Worm (Caenorhabditis elegans) whole organism, young adult: ENCODE data around the gene fipr-3.
"Not testable (repeated sequence)": the region's sequence is repeated elsewhere in the genome, so short reads cannot be mapped to it uniquely, and the experiment has no call there.

Experiments used
- B0261.1 ChIP-seq: sonication (generic microtip); optimal IDR thresholded peaks from 2 replicates; lab custom pipeline; 2016; ENCODE audit warnings: mild to moderate bottlenecking, missing genetic modification characterization, moderate library complexity, missing compliant biosample characterization
- C06A6.2 ChIP-seq: fragments of 200-800 bp; sonication (Bioruptor generic); conservative IDR thresholded peaks from 2 replicates; pipeline ENCODE4 v1.3.6; 2022; ENCODE audit warnings: missing genetic modification characterization, missing compliant biosample characterization
- D2030.7 ChIP-seq: fragments of 200-800 bp; sonication (Bioruptor generic); IDR thresholded peaks from 2 replicates; pipeline ENCODE4 v1.3.6; 2022; ENCODE audit warnings: missing genetic modification reagents, missing genetic modification characterization, missing compliant biosample characterization
- K11D2.4 ChIP-seq: fragments of 200-800 bp; sonication (Bioruptor generic); IDR thresholded peaks from 2 replicates; pipeline ENCODE4 v1.3.6; 2022; ENCODE audit warnings: missing genetic modification reagents, missing genetic modification characterization, missing compliant biosample characterization
- T07F8.4 ChIP-seq: sonication (generic microtip); optimal IDR thresholded peaks from 2 replicates; lab custom pipeline; 2016; ENCODE audit warnings: mild to moderate bottlenecking, missing genetic modification characterization, moderate library complexity, missing compliant biosample characterization
- Y53F4B.3 ChIP-seq: fragments of 200-800 bp; sonication (Bioruptor generic); IDR thresholded peaks from 2 replicates; pipeline ENCODE4 v1.3.6; 2022; ENCODE audit warnings: missing genetic modification reagents, missing genetic modification characterization, missing compliant biosample characterization
- Y56A3A.18 ChIP-seq: fragments of 200-800 bp; sonication (Bioruptor generic); IDR thresholded peaks from 2 replicates; pipeline ENCODE4 v1.3.6; 2022; ENCODE audit warnings: missing genetic modification reagents, missing genetic modification characterization, missing compliant biosample characterization
- ZK185.1 ChIP-seq: sonication (generic microtip); optimal IDR thresholded peaks from 2 replicates; lab custom pipeline; 2016; ENCODE audit warnings: mild to moderate bottlenecking, missing genetic modification characterization, missing compliant biosample characterization; ENCODE audit not compliant: poor library complexity, severe bottlenecking
- aptf-3 ChIP-seq: fragments of 200-800 bp; sonication (Bioruptor generic); IDR thresholded peaks from 2 replicates; pipeline ENCODE4 v1.3.6; 2022; ENCODE audit warnings: missing genetic modification characterization, missing compliant biosample characterization
- atf-7 ChIP-seq: sonication (generic microtip); optimal IDR thresholded peaks from 2 replicates; lab custom pipeline; 2017; ENCODE audit warnings: mild to moderate bottlenecking, missing genetic modification characterization, missing compliant biosample characterization
- athp-1 ChIP-seq: sonication (generic microtip); optimal IDR thresholded peaks from 2 replicates; lab custom pipeline; 2017; ENCODE audit warnings: mild to moderate bottlenecking, missing genetic modification characterization, missing compliant biosample characterization
- cebp-1 ChIP-seq, 2 experiments: fragments of 200-800 bp in 1 of 2; sonication (Bioruptor generic) in 1 of 2; sonication (generic microtip) in 1 of 2; IDR thresholded peaks in 1 of 2; optimal IDR thresholded peaks in 1 of 2; 2 replicates each; pipeline versions ENCODE4 v1.3.6 to Lab custom; 2017 to 2022; ENCODE audit warnings: missing compliant biosample characterization in 2 of 2, missing genetic modification characterization in 2 of 2, mild to moderate bottlenecking in 1 of 2, missing genetic modification reagents in 1 of 2, moderate library complexity in 1 of 2
- ceh-40 ChIP-seq: fragments of 200-800 bp; sonication (Bioruptor generic); IDR thresholded peaks from 2 replicates; pipeline ENCODE4 v1.3.6; 2022; ENCODE audit warnings: missing genetic modification characterization, missing compliant biosample characterization
- ceh-58 ChIP-seq: fragments of 200-800 bp; sonication (Bioruptor generic); IDR thresholded peaks from 2 replicates; pipeline ENCODE4 v1.3.6; 2022; ENCODE audit warnings: missing genetic modification characterization, missing compliant biosample characterization
- chd-7 ChIP-seq: sonication (generic microtip); optimal IDR thresholded peaks from 2 replicates; lab custom pipeline; 2016; ENCODE audit warnings: mild to moderate bottlenecking, missing genetic modification characterization, moderate library complexity, missing compliant biosample characterization
- die-1 ChIP-seq: sonication (generic microtip); optimal IDR thresholded peaks from 2 replicates; lab custom pipeline; 2016; ENCODE audit warnings: missing genotype, mild to moderate bottlenecking, missing genetic modification characterization, missing compliant biosample characterization
- dpl-1 ChIP-seq: fragments of 150-350 bp; optimal IDR thresholded peaks from 2 replicates; lab custom pipeline; 2014; ENCODE audit warnings: missing biosample characterization, missing genetic modification reagents, missing genetic modification characterization
- egl-18 ChIP-seq: fragments of 200-800 bp; sonication (Bioruptor generic); IDR thresholded peaks from 2 replicates; pipeline ENCODE4 v1.3.6; 2022; ENCODE audit warnings: missing genetic modification reagents, missing genetic modification characterization, missing compliant biosample characterization
- egrh-3 ChIP-seq: fragments of 200-800 bp; sonication (Bioruptor generic); IDR thresholded peaks from 2 replicates; pipeline ENCODE4 v1.3.6; 2022; ENCODE audit warnings: missing genetic modification reagents, missing genetic modification characterization, missing compliant biosample characterization
- him-1 ChIP-seq: sonication (generic microtip); optimal IDR thresholded peaks from 2 replicates; lab custom pipeline; 2016; ENCODE audit warnings: missing genotype, missing genetic modification reagents, missing genetic modification characterization, missing compliant biosample characterization
- hmg-1.2 ChIP-seq: fragments of 200-800 bp; sonication (Bioruptor generic); IDR thresholded peaks from 2 replicates; pipeline ENCODE4 v1.3.6; 2022; ENCODE audit warnings: missing genetic modification reagents, missing genetic modification characterization, missing compliant biosample characterization
- let-526 ChIP-seq: fragments of 200-800 bp; sonication (Bioruptor generic); IDR thresholded peaks from 2 replicates; pipeline ENCODE4 v1.3.6; 2022; ENCODE audit warnings: missing genetic modification reagents, missing genetic modification characterization, missing compliant biosample characterization
- let-607 ChIP-seq, 2 experiments: fragments of 200-800 bp in 1 of 2; sonication (Bioruptor generic) in 1 of 2; sonication (generic microtip) in 1 of 2; optimal IDR thresholded peaks; 2 replicates each; lab custom pipeline; 2016 to 2018; ENCODE audit warnings: mild to moderate bottlenecking in 2 of 2, missing compliant biosample characterization in 2 of 2, missing genetic modification characterization in 2 of 2, moderate library complexity in 2 of 2, missing genotype in 1 of 2
- lin-26 ChIP-seq: fragments of 200-800 bp; sonication (Bioruptor generic); IDR thresholded peaks from 2 replicates; pipeline ENCODE4 v1.3.6; 2022; ENCODE audit warnings: missing genetic modification reagents, missing genetic modification characterization, missing compliant biosample characterization
- lin-35 ChIP-seq, 3 experiments: fragments of 150-350 bp in 2 of 3; sonication (generic microtip) in 1 of 3; optimal IDR thresholded peaks; 2 replicates each; lab custom pipeline; 2014 to 2018; ENCODE audit warnings: missing biosample characterization in 3 of 3, missing genetic modification characterization in 3 of 3, missing genetic modification reagents in 3 of 3
- lin-40 ChIP-seq: sonication (generic microtip); optimal IDR thresholded peaks from 2 replicates; lab custom pipeline; 2016; ENCODE audit warnings: missing genetic modification characterization, mild to moderate bottlenecking, missing compliant biosample characterization, missing genotype, missing genetic modification reagents
- lin-54 ChIP-seq: fragments of 200-800 bp; sonication (Bioruptor generic); optimal IDR thresholded peaks from 2 replicates; lab custom pipeline; 2018; ENCODE audit warnings: mild to moderate bottlenecking, missing genetic modification characterization, missing compliant biosample characterization
- lsy-27 ChIP-seq: sonication (generic microtip); optimal IDR thresholded peaks from 2 replicates; lab custom pipeline; 2017; ENCODE audit warnings: missing genetic modification characterization, mild to moderate bottlenecking, missing compliant biosample characterization, antibody characterized with exemption, missing genotype, borderline replicate concordance; ENCODE audit not compliant: insufficient read depth
- madf-3 ChIP-seq: fragments of 200-800 bp; sonication (Bioruptor generic); IDR thresholded peaks from 2 replicates; pipeline ENCODE4 v1.3.6; 2022; ENCODE audit warnings: missing genetic modification reagents, missing genetic modification characterization, missing compliant biosample characterization
- nhr-80 ChIP-seq: sonication (generic microtip); optimal IDR thresholded peaks from 2 replicates; lab custom pipeline; 2016; ENCODE audit warnings: missing genetic modification characterization, missing compliant biosample characterization
- nhr-90 ChIP-seq: sonication (generic microtip); optimal IDR thresholded peaks from 2 replicates; lab custom pipeline; 2016; ENCODE audit warnings: missing genotype, mild to moderate bottlenecking, missing genetic modification characterization, missing compliant biosample characterization
- pbrm-1 ChIP-seq: fragments of 200-800 bp; sonication (Bioruptor generic); IDR thresholded peaks from 2 replicates; pipeline ENCODE4 v1.3.6; 2022; ENCODE audit warnings: missing genetic modification reagents, missing genetic modification characterization, missing compliant biosample characterization
- rec-8 ChIP-seq, 2 experiments: sonication (generic microtip); optimal IDR thresholded peaks; 2 replicates each; lab custom pipeline; 2016; ENCODE audit warnings: mild to moderate bottlenecking in 2 of 2, missing genetic modification characterization in 2 of 2, missing genetic modification reagents in 2 of 2, missing genotype in 2 of 2, missing biosample characterization in 1 of 2, missing compliant biosample characterization in 1 of 2, moderate library complexity in 1 of 2
- repo-1 ChIP-seq: sonication (generic microtip); optimal IDR thresholded peaks from 2 replicates; lab custom pipeline; 2017; ENCODE audit warnings: mild to moderate bottlenecking, missing genetic modification characterization, missing compliant biosample characterization
- rpc-1 ChIP-seq, 2 experiments: fragments of 150-350 bp in 1 of 2; sonication (generic microtip) in 1 of 2; optimal IDR thresholded peaks; 2 replicates each; lab custom pipeline; 2014 to 2018; ENCODE audit warnings: missing biosample characterization in 1 of 2, missing genetic modification characterization in 1 of 2, missing genetic modification reagents in 1 of 2, missing genotype in 1 of 2
- snpc-4 ChIP-seq, 5 experiments: fragments of 150-350 bp in 1 of 5; sonication (generic microtip) in 4 of 5; optimal IDR thresholded peaks; 2 replicates each; lab custom pipeline; 2014 to 2018; ENCODE audit warnings: missing genetic modification characterization in 5 of 5, missing biosample characterization in 3 of 5, antibody characterized with exemption in 2 of 5, mild to moderate bottlenecking in 2 of 5, missing compliant biosample characterization in 2 of 5, missing genotype in 2 of 5, moderate library complexity in 2 of 5, missing genetic modification reagents in 1 of 5
- tbp1 ChIP-seq: fragments of 200-800 bp; sonication (Bioruptor generic); optimal IDR thresholded peaks from 2 replicates; lab custom pipeline; 2018; ENCODE audit warnings: mild to moderate bottlenecking, missing genetic modification characterization, missing compliant biosample characterization
- tbx-9 ChIP-seq: sonication (generic microtip); optimal IDR thresholded peaks from 2 replicates; lab custom pipeline; 2016; ENCODE audit warnings: borderline replicate concordance, missing genetic modification characterization, inconsistent platforms, missing compliant biosample characterization
- unc-130 ChIP-seq: sonication (generic microtip); optimal IDR thresholded peaks from 2 replicates; lab custom pipeline; 2016; ENCODE audit warnings: missing genetic modification reagents, missing genetic modification characterization, missing compliant biosample characterization
- ztf-18 ChIP-seq: sonication (generic microtip); optimal IDR thresholded peaks from 2 replicates; lab custom pipeline; 2016; ENCODE audit warnings: missing genotype, mild to moderate bottlenecking, missing genetic modification characterization, missing compliant biosample characterization
- ztf-26 ChIP-seq: sonication (generic microtip); optimal IDR thresholded peaks from 2 replicates; lab custom pipeline; 2017; ENCODE audit warnings: missing genetic modification characterization, missing compliant biosample characterization

The fipr-3 gene

ce11 chrX:14428052-14428451 is 4.8 kb downstream of the fipr-3 start, which contains the start of gene F23D12.1:
F23D12.1 (minus strand) TSS chrX:14428152.
- TF ChIP-seq egl-18 (GFP tag; lab: Robert Waterston, UW) (no peak), tbx-9 (tag; lab: Kevin White, UChicago) (no peak), Y56A3A.18 (no peak), rec-8 (tag; optimal IDR thresholded peaks at IDR 0.05; lab: Kevin White, UChicago) (no peak), atf-7 (tag; lab: Kevin White, UChicago) (no peak), C06A6.2 (GFP tag; lab: Robert Waterston, UW) (no peak), madf-3 (GFP tag; lab: Robert Waterston, UW) (no peak), T07F8.4 (tag; lab: Kevin White, UChicago) (no peak), lsy-27 (tag; lab: Kevin White, UChicago) (no peak), B0261.1 (tag; lab: Kevin White, UChicago) (no peak), Y53F4B.3 (GFP tag; lab: Robert Waterston, UW) (no peak), ceh-58 (GFP tag; lab: Robert Waterston, UW) (no peak), unc-130 (GFP tag; lab: Kevin White, UChicago) (no peak), dpl-1 (GFP tag; lab: Kevin White, UChicago) (no peak), nhr-90 (tag; lab: Kevin White, UChicago) (no peak), K11D2.4 (GFP tag; lab: Robert Waterston, UW) (no peak), ceh-40 (GFP tag; lab: Robert Waterston, UW) (no peak)

- TF ChIP-seq lin-35 (GFP tag; optimal IDR thresholded peaks at IDR 0.05; lab: Kevin White, UChicago) (no peak), lin-54 (no peak), let-526 (GFP tag; lab: Robert Waterston, UW) (no peak)
These were observed 7.2 kb downstream of the fipr-3 start for ce11 chrX:14430436-14430835.

- TF ChIP-seq ztf-18 (tag; lab: Kevin White, UChicago) (peak; percentile 65), aptf-3 (GFP tag; lab: Robert Waterston, UW) (no peak)
These were observed 12.5 kb downstream of the fipr-3 start for ce11 chrX:14435648-14436155.

ce11 chrX:14437806-14438205 is 14.6 kb downstream of the fipr-3 start:
- TF ChIP-seq D2030.7 (GFP tag; lab: Robert Waterston, UW) (peak; percentile 64), tbp1 (peak; percentile 89), die-1 (tag; lab: Kevin White, UChicago) (peak; percentile 67), lin-26 (GFP tag; lab: Robert Waterston, UW) (peak; percentile 81), Y56A3A.18 (peak; percentile 74; the same call in 1 of the 2 replicates), repo-1 (peak; percentile 67), athp-1 (tag; lab: Kevin White, UChicago) (peak; percentile 26), ztf-26 (peak; percentile 85), cebp-1 (GFP tag; IDR thresholded peaks at IDR 0.05; lab: Robert Waterston, UW) (peak; percentile 49; the same call in 1 of the 2 replicates), rpc-1 (optimal IDR thresholded peaks at IDR 0.05; lab: Kevin White, UChicago) (peak; percentile 77), rpc-1 (tag; optimal IDR thresholded peaks at IDR 0.05; lab: Kevin White, UChicago) (peak; percentile 81), let-607 (tag; optimal IDR thresholded peaks at IDR 0.05; lab: Kevin White, UChicago) (peak; percentile 3 to 14), lin-40 (tag; lab: Kevin White, UChicago) (peak; percentile 79), nhr-80 (peak; percentile 18), ZK185.1 (tag; lab: Kevin White, UChicago) (peak; percentile 68), hmg-1.2 (GFP tag; lab: Robert Waterston, UW) (peak; percentile 67), snpc-4 (GFP tag; optimal IDR thresholded peaks at IDR 0.05; lab: Kevin White, UChicago) (peak; percentile 53), snpc-4 (tag; optimal IDR thresholded peaks at IDR 0.05; lab: Kevin White, UChicago) (peak in 3 of 4 experiments; percentile 59 to 88 (median 76)), chd-7 (peak; percentile 39), pbrm-1 (GFP tag; lab: Robert Waterston, UW) (peak; percentile 70), egrh-3 (0 out of 2 replicates have a peak, but pooled peaks have one; percentile 12), him-1 (tag; lab: Kevin White, UChicago) (peak; percentile 56)
- not testable (repeated sequence) for TF ChIP-seq cebp-1 (tag; optimal IDR thresholded peaks at IDR 0.05; lab: Kevin White, UChicago)
